Worm (Caenorhabditis elegans) whole organism, mixed stage, embryonic: ENCODE measurements around the gene F01F1.14.

Source experiments
- ceh-43 ChIP-seq: fragments of 200-800 bp; sonication (Bioruptor generic); optimal IDR thresholded peaks from 2 replicates; lab custom pipeline; 2018; ENCODE audit warnings: mild to moderate bottlenecking, missing genetic modification characterization, moderate library complexity, missing compliant biosample characterization
- drap-1 ChIP-seq: fragments of 200-800 bp; sonication (Bioruptor generic); optimal IDR thresholded peaks from 3 replicates; lab custom pipeline; 2018; ENCODE audit warnings: mild to moderate bottlenecking, missing genetic modification characterization, missing compliant biosample characterization
- elt-3 ChIP-seq: fragments of 150-350 bp; optimal IDR thresholded peaks from 2 replicates; lab custom pipeline; 2014; ENCODE audit warnings: missing biosample characterization, missing genetic modification characterization
- lin-13 ChIP-seq: fragments of 150-350 bp; optimal IDR thresholded peaks from 2 replicates; lab custom pipeline; 2014; ENCODE audit warnings: missing biosample characterization, missing genetic modification characterization
- tbx-8 ChIP-seq: fragments of 200-800 bp; sonication (Bioruptor generic); optimal IDR thresholded peaks from 2 replicates; lab custom pipeline; 2018; ENCODE audit warnings: mild to moderate bottlenecking, missing genetic modification characterization, moderate library complexity, missing compliant biosample characterization

DNA sequence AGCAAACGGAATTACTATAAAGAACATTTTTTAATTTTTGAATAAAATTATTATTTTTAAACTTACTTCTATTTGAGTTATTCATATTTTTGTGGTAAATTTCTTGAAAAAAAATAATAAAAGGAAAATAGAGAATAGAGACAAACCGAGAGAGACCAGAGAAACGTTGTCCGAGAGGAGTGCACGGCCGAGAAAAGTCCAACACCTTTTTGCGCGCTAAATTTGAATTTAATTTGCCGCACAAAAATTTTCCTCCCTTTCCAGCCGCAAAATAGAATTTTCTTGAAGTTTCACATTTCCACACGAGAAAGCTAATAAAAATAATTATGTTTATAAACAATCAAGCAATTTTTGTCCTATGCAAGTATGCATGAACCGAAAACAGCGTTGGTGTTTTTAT lies 11.0 kb downstream of the F01F1.14 start, which contains the start of the genes F01F1.11 and F01F1.3:
- TF ChIP-seq drap-1 (GFP tag; lab: Kevin White, UChicago): no peak
- no peak for TF ChIP-seq elt-3 (tag; lab: Kevin White, UChicago)
- no peak for TF ChIP-seq ceh-43
- TF ChIP-seq tbx-8 (GFP tag; lab: Kevin White, UChicago): no peak
- TF ChIP-seq lin-13 (tag; lab: Kevin White, UChicago): no peak
